Fruit fly (Drosophila melanogaster) S2 (cell line): ENCODE data around the gene CG31855.

Source experiments
- CG8478 ChIP-seq: fragments of >200 bp; optimal IDR thresholded peaks from 2 replicates; lab custom pipeline; 2018
- CTCF ChIP-seq, 2 experiments: fragments of >200 bp; optimal IDR thresholded peaks; 2 replicates each; lab custom pipeline; 2018

CG31855 gene

DNA sequence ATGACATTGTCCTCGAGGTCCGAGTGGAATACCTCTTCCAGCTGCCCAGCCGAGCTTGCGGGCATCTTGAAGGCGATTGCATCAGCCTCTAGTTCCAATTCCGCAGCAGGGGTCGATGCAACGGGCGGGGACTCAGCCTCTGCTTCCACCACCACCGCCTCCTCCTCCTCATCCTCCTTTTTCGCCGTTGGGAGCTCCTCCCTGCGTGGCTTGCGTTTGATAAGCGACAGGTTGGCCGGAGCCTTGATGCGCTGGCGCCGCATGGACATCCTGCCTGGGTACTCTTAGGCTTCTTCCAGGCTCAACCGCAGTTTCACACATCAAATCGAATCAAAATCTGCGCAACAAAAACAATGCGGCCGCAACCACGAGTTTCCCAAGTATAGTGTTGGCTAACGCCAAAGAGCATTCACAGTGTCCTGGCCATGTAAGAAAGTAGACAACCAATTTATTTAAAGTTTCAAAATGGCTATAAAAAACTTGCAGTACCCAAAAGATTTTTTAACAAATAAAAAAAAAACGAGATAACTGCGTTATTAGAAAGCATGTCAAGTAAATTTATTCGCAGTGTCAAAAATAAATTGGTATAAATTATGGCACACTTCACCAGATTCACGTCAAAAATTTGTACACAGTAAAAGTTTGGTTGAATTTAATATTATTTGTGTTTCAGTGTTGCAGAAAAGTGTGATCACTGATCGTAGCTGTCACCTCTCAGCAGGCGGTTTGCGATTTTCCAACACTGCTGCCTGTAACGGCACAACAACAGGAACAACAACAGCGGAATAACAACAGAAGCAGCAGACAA is 4.6 kb downstream of the CG31855 start, which contains the start of the genes Bdp1 and CG6565:
Gene Bdp1 (minus strand): TSS at position 456 of the 808 bp plus-strand sequence.
Gene CG6565 (plus strand): TSS at position 585 of the 808 bp plus-strand sequence.
- TF ChIP-seq CG8478 (lab: Kevin White, UChicago) (no peak), CTCF (optimal IDR thresholded peaks at IDR 0.05; lab: Kevin White, UChicago) (no peak)

DNA sequence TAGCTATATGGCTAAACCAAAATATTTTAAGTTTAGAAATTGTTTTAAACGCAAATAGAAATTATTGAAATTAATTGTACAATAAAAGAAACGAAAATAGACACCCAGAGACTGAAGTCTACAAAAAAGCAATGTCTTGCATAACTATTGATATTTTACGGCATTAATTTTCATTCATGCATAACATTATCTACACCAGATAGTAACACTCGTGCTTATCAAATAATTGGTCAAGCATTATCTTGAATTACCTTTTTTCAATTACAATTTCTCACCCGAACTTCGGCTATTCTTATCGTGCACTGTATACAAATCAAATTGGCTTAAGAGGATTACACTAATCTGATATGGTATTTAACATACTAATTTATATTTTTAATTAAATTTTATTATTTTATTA is 7.1 kb downstream of the CG31855 start:
- no peak for TF ChIP-seq CG8478 (lab: Kevin White, UChicago)
- TF ChIP-seq CTCF (optimal IDR thresholded peaks at IDR 0.05; lab: Kevin White, UChicago), result no peak

DNA sequence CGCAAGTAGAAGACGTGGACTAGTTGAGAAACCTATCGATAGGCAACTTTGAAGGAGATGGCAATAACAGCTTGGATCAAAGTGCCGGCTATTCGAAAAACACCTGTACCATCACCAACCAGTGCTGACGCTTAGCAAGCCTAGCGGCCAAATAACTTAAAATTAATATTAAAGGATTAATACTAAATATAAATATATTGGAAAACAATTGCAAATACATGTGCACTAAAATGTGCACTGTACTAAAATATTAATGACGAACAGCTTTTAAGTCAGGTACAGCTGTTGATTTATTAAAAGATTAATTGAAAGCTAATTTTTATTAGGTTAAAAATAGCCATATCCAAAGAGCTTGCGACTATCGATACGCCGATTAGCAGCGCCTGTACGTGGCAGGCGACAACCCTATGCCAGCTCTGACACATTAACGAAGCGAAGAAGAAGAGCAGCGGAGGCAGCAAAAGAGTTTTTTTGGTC is 9.5 kb downstream of the CG31855 start, which contains the start of the genes CG9302 and beta'COP:
Gene CG9302 (minus strand): TSS at position 51 of the 477 bp plus-strand sequence.
Gene beta'COP (plus strand): TSS at position 415 of the 477 bp plus-strand sequence.
- TF ChIP-seq CTCF (optimal IDR thresholded peaks at IDR 0.05; lab: Kevin White, UChicago) (no peak), CG8478 (lab: Kevin White, UChicago) (no peak)

DNA sequence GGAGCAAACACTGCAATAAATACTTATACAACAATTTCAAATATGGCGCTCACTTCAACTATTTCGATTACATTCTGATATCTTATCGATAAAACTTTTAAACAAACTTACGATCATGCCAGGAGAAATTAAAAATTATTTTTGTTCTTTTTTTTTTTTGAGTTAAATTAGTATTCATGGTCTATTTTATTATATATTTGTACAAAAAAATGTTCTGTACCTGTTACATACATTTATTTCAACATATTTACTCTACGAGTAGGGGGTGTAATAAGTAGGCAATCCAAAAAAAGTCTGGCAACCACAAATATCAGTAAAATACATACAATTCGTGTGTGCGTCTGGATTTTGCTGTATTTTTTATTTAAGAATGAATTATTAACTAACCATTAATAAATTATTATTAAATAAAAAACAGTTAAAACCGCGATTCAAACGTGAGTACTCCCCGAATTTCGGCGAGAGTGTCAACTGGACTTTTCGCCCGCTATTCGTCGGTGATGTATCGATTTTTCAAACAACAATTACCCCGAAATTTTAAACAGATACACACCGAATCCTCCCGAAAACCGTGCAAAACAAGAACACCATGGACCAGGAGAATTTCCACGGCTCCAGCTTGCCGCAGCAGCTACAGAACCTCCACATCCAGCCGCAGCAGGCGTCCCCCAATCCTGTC is 13.5 kb downstream of the CG31855 start, which contains the start of gene loqs:
Gene loqs (plus strand): TSS at position 302 of the 679 bp plus-strand sequence.
- TF ChIP-seq CTCF (optimal IDR thresholded peaks at IDR 0.05; lab: Kevin White, UChicago) (no peak), CG8478 (lab: Kevin White, UChicago) (no peak)

DNA sequence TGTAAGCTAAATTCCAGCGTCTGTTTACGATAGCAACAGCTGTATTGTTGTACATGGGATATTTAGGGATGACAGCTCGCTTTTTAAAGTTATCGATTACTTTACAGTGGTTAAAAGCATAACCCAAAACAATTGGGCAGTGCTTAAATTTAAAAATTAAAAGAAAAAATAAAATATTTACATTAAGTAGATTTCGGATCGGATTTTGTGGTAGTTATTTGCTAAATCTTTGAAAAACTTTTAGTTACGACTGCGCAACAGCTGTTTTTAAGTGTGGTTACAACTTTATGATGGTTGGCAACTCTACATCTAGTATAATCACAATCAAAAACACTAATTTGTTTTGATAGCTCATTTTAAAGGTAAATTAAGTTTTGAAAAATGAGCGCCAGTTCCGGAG is 18.3 kb downstream of the CG31855 start, which contains the start of the genes Ing5 and CG7099:
Gene Ing5 (minus strand): TSS at position 58 of the 400 bp plus-strand sequence.
Gene CG7099 (plus strand): TSS at position 317 of the 400 bp plus-strand sequence.
- TF ChIP-seq CG8478 (lab: Kevin White, UChicago), result no peak
- TF ChIP-seq CTCF (optimal IDR thresholded peaks at IDR 0.05; lab: Kevin White, UChicago), result no peak

DNA sequence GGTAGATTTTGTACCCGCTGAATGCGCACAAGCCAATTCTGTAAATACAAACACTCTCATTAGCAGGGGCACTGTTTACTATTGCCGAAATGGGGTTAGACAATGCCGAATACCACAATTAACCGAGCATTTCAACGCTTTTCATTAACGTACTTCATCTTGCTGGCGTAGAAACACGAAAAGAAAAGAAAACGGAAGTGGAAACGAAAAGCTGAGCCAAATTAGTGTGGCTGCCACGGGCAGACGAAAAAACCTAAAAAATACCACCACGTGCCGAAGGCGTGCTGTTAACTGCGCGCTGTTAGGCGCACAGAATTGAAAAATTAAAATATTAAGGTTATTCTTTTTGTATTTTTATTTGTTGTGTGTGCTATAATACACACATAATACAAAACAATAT is 25.9 kb downstream of the CG31855 start, which contains the start of gene RpL24:
Gene RpL24 (minus strand): TSS at position 229 of the 400 bp plus-strand sequence.
- TF ChIP-seq CTCF (optimal IDR thresholded peaks at IDR 0.05; lab: Kevin White, UChicago), result peak in 1 of 2 experiments; percentile 46
- TF ChIP-seq CG8478 (lab: Kevin White, UChicago), result no peak

DNA sequence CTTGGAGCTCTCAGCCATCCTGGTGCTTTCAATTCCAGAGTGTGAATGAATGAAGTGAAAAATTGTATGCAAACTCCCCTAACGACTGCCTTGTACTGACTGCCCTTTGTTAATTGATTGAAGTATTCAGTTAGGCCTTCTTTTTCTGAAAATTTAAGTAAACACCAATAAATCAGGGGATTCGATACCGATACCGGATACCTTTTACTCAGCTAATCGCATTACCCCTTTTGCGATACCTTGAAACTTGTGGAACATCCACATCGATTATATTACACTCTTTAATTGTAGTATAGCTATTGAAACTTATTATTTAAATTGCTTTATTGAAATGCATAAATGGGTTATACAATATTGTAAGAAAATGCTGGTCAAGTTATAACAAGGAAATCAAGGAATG is 27.1 kb downstream of the CG31855 start, which contains the start of gene CG16957:
Gene CG16957 (minus strand): TSS at position 101 of the 400 bp plus-strand sequence.
- TF ChIP-seq CTCF (optimal IDR thresholded peaks at IDR 0.05; lab: Kevin White, UChicago) (no peak), CG8478 (lab: Kevin White, UChicago) (no peak)

DNA sequence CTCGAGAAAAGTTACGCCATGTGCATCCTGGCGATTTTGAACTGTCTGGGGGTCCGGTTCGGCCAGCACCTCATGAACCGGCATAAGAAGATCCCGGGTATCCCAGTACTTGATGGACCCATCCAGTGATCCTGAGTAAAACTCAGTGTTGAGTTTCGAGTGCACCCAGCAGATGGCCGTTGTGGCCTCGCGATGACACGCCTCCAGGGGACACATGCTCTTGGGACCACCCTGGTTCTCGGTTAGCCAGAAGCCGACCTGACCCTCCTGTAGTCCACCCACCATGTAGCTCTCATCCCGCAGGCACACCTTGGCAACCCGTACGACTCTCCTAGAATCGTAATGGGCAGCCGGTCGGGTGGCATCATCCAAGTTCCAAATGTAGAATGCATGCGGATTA is 28.4 kb downstream of the CG31855 start:
- no peak for TF ChIP-seq CG8478 (lab: Kevin White, UChicago)
- TF ChIP-seq CTCF (optimal IDR thresholded peaks at IDR 0.05; lab: Kevin White, UChicago), result no peak

DNA sequence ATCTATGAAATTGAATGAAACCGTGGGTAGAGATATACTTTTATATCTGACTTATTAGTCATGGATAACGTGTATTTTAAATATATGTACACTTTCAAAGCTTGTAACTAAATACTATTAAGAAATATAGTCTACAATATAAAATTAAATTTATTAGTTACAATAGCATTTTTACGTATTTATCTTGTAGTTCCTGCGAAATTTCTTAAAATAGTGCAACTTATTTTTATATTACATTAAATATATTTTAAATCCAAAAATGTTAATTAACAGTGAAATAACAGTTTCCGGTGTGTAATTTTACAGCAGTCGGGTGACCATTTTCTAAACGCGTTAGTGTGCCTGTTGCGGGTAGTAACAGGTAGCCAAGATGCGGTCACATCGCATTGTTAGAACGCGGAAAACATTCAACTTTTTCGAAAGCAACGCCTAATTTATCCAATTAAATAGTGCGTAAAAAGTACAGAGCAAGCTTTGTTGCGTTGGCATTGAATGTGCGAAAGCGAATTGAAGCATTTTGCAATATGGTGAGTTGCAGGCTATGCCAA is 29.7 kb downstream of the CG31855 start, which contains the start of the genes CG10859 and CG7110:
Gene CG10859 (minus strand): TSS at position 51 of the 548 bp plus-strand sequence.
Gene CG7110 (plus strand): TSS at position 378 of the 548 bp plus-strand sequence.
- no peak for TF ChIP-seq CG8478 (lab: Kevin White, UChicago)
- no peak for TF ChIP-seq CTCF (optimal IDR thresholded peaks at IDR 0.05; lab: Kevin White, UChicago)

DNA sequence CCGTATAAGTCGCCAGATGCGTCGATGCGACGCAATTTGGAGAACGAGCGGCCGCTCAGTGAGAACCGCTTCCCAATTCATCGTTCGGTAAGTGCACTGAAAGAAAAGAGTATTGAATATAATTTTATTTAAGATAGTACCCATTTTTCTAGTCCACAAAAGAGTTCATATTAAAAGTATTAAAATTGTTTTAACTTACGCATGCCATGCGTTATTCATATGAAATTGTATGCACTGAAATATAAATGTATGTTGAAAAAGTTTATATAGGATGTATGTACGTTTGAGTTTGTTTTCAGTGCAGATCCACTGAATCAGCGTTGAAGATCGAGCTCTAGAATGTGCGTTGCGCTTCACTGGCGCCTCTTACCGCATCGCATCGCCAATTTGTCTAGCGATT is 30.6 kb downstream of the CG31855 start:
- TF ChIP-seq CG8478 (lab: Kevin White, UChicago) (no peak), CTCF (optimal IDR thresholded peaks at IDR 0.05; lab: Kevin White, UChicago) (no peak)

DNA sequence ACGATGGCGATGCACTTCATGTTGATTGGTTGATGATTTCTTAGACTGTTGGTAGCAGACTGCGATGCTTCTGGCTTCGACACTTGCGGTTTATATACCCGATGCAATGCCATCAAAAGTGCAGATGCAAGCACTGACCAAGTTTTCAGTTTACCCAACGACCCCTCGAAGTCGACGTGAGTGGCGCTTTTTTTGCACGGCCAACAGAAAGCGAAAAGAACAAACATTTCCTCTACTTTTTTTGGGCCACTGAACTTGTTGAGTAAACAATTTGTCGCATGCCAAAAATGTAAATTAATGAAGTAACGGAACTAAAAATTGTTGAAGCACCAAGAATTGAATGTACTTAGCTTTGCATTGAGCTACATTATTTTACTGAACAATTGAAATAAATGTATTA is 42.6 kb downstream of the CG31855 start, which contains the start of gene Vm34Ca:
Gene Vm34Ca (minus strand): TSS at position 66 of the 400 bp plus-strand sequence.
- TF ChIP-seq CG8478 (lab: Kevin White, UChicago) (no peak), CTCF (optimal IDR thresholded peaks at IDR 0.05; lab: Kevin White, UChicago) (no peak)

DNA sequence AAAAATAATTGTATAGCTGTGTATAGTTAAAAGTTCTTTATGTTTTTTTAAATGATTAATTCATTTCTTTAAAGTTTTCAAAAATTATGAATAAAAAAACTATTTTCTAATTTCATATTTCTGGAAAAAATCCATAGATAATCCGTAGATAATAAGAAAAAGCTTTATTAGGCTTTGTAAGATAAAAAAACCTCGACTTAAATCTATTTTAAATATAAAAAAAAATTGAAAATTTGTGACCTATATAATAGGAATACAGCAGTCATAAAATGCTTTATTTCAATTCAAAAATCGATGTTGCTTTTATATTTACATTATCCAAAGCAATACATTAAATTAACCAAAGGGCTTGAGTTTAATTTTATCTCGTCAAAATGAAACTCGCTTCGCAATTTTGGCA is 43.2 kb downstream of the CG31855 start, which contains the start of gene Flad2:
Gene Flad2 (plus strand): TSS at position 301 of the 400 bp plus-strand sequence.
- TF ChIP-seq CG8478 (lab: Kevin White, UChicago) (no peak), CTCF (optimal IDR thresholded peaks at IDR 0.05; lab: Kevin White, UChicago) (no peak)

DNA sequence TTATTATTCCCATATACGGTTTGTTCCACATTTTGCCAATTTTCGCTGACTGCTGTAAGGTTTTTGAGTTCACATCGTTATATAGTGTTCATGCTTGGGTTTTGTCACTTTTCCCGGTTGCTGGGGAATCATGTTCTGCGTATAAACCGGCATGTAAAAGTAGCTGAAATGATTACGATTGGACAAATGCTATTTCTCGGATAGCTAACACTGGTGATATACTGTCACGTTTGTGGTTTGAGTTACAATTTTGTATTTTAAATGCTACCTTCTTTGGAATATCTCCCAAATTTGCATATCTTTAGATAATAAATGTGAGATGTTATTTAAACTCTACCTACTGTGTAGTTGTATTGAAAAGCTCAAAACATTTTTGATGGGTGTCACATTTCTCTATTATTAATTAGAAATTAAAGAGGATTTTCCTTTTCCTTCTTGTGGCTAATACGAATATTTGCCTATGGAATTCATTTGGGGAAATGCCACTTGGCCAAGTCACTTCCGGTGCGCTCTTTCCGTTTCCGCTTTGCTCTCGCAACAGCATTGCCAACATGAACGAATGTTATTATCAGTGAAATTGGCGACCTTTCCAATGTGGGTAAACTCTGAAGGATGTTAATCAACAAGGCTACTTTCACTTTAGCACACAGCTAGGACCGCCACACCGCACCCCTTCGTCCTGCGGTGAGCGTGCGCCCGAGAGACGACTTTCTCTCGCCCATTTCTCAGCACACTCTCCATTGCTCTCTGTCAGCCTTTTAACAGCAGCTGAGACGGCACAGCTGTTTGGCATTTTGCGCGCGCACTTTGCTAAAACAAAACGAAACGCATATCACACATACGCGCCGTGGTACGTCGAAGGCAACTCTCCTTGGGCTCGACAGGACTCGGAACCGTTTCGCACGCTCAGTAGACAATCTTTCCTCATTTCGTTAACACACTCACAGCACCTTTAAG is 45.8 kb downstream of the CG31855 start, which contains the start of the genes CG16956, CG42784 and CG43850:
Gene CG16956 (minus strand): TSS at position 51 of the 957 bp plus-strand sequence.
Gene CG42784 (plus strand): TSS at position 907 of the 957 bp plus-strand sequence.
Gene CG43850 (plus strand): TSS at position 907 of the 957 bp plus-strand sequence.
- TF ChIP-seq CTCF (optimal IDR thresholded peaks at IDR 0.05; lab: Kevin White, UChicago), result no peak
- TF ChIP-seq CG8478 (lab: Kevin White, UChicago), result no peak
